Worm (Caenorhabditis elegans): ENCODE data around the gene gad-1.

The gad-1 gene

ce11 chrV:6433446-6434178, at the start of gene gad-1, which contains the start of gene erfa-1:
TSS of gene gad-1 (minus strand) at chrV:6433496.
TSS of gene erfa-1 (plus strand) at chrV:6434128.
- TF ChIP-seq hlh-8 (tag; optimal IDR thresholded peaks at IDR 0.05) (peak; percentile 15), fkh-6 (tag; optimal IDR thresholded peaks at IDR 0.05) (no peak), tbx-2 (tag; optimal IDR thresholded peaks at IDR 0.05) (peak; percentile 68), ceh-2 (tag; optimal IDR thresholded peaks at IDR 0.05) (peak; percentile 67), pqm-1 (tag; optimal IDR thresholded peaks at IDR 0.05) (no peak), C08G9.2 (tag; optimal IDR thresholded peaks at IDR 0.05) (peak; percentile 80), ref-2 (tag; optimal IDR thresholded peaks at IDR 0.05) (peak; percentile 7), ets-4 (tag; optimal IDR thresholded peaks at IDR 0.05) (peak; percentile 53), ceh-31 (tag; optimal IDR thresholded peaks at IDR 0.05) (peak; percentile 74), madf-2 (tag; optimal IDR thresholded peaks at IDR 0.05) (no peak), nfya-1 (tag; optimal IDR thresholded peaks at IDR 0.05) (peak; percentile 8), unc-3 (GFP tag; conservative IDR thresholded peaks at IDR 0.05) (no peak), unc-3 (tag; optimal IDR thresholded peaks at IDR 0.05) (no peak), unc-42 (tag; optimal IDR thresholded peaks at IDR 0.05) (peak; percentile 35), tbx-7 (tag; optimal IDR thresholded peaks at IDR 0.05) (peak; percentile 7)

ce11 chrV:6476026-6476425, 42.7 kb upstream of the gad-1 start:
- TF ChIP-seq dmd-4 (tag; optimal IDR thresholded peaks at IDR 0.05; ENCODE audit: borderline replicate concordance) (no peak), ceh-9 (tag; optimal IDR thresholded peaks at IDR 0.05) (no peak), pag-3 (tag; optimal IDR thresholded peaks at IDR 0.05; ENCODE audit: borderline replicate concordance) (no peak), ceh-22 (tag; optimal IDR thresholded peaks at IDR 0.05) (no peak), pat-9 (tag; optimal IDR thresholded peaks at IDR 0.05) (no peak), madf-2 (tag; optimal IDR thresholded peaks at IDR 0.05) (no peak), unc-42 (tag; optimal IDR thresholded peaks at IDR 0.05) (no peak), tbx-7 (tag; optimal IDR thresholded peaks at IDR 0.05) (no peak), unc-55 (GFP tag; optimal IDR thresholded peaks at IDR 0.05) (no peak), che-1 (tag; optimal IDR thresholded peaks at IDR 0.05) (no peak), fkh-6 (tag; optimal IDR thresholded peaks at IDR 0.05) (no peak), sox-2 (GFP tag; IDR thresholded peaks at IDR 0.05) (no peak), ama-1 (optimal IDR thresholded peaks at IDR 0.05) (no peak), ceh-2 (tag; optimal IDR thresholded peaks at IDR 0.05) (no peak), ceh-24 (tag; optimal IDR thresholded peaks at IDR 0.05) (no peak)

ce11 chrV:6471208-6471607, 37.9 kb upstream of the gad-1 start:
- no peak for TF ChIP-seq ama-1 (optimal IDR thresholded peaks at IDR 0.05)

DNA sequence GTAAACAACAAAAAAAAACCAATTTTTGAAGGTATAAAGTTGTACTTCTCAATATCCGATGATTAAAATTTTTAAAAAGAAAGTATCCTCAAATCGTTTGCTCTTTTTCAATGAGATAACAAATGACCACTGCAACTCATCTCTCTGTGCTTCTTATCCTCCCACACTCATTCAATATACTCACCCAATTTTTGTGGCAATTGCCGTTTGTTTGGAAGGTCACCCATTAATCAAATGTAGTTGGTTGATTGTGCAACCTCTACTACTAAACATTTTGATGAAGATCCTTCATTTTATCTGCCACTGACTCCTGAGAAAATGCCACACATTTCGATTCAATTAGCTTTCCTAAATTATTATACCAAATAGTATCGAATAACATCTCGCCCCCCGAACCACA, 34.4 kb upstream of the gad-1 start:
- TF ChIP-seq nhr-11 (tag; optimal IDR thresholded peaks at IDR 0.05) (no peak), ceh-19 (GFP tag; optimal IDR thresholded peaks at IDR 0.05) (peak; percentile 45)

ce11 chrV:6464765-6465164, 31.5 kb upstream of the gad-1 start, which contains the start of gene unc-83:
TSS of gene unc-83 (plus strand) at chrV:6465065.
- no peak for TF ChIP-seq sdc-2 (tag; optimal IDR thresholded peaks at IDR 0.05)
- TF ChIP-seq ahr-1 (tag; optimal IDR thresholded peaks at IDR 0.05) = no peak
- TF ChIP-seq ceh-45 (GFP tag; IDR thresholded peaks at IDR 0.05) = no peak
- TF ChIP-seq ceh-24 (tag; optimal IDR thresholded peaks at IDR 0.05) = no peak
- TF ChIP-seq ceh-34 (tag; optimal IDR thresholded peaks at IDR 0.05) = no peak
- no peak for TF ChIP-seq fkh-10 (GFP tag; optimal IDR thresholded peaks at IDR 0.05)
- TF ChIP-seq pqm-1 (tag; optimal IDR thresholded peaks at IDR 0.05) = no peak
- TF ChIP-seq lin-11 (tag; optimal IDR thresholded peaks at IDR 0.05) = no peak
- TF ChIP-seq tbx-2 (tag; optimal IDR thresholded peaks at IDR 0.05) = no peak
- no peak for TF ChIP-seq npax-4 (tag; optimal IDR thresholded peaks at IDR 0.05)
- TF ChIP-seq tbx-7 (tag; optimal IDR thresholded peaks at IDR 0.05) = no peak
- no peak for TF ChIP-seq sox-4 (tag; optimal IDR thresholded peaks at IDR 0.05)
- TF ChIP-seq hlh-30 (tag; optimal IDR thresholded peaks at IDR 0.05; ENCODE audit: insufficient read depth) = no peak
- TF ChIP-seq pag-3 (tag; optimal IDR thresholded peaks at IDR 0.05; ENCODE audit: borderline replicate concordance) = no peak
- TF ChIP-seq lim-6 (tag; optimal IDR thresholded peaks at IDR 0.05) = no peak
- TF ChIP-seq Y22D7AL.16 (tag; optimal IDR thresholded peaks at IDR 0.05) = no peak
- no peak for TF ChIP-seq hlh-13 (GFP tag; optimal IDR thresholded peaks at IDR 0.05)
- no peak for TF ChIP-seq ceh-30 (tag; optimal IDR thresholded peaks at IDR 0.05)
- no peak for TF ChIP-seq ceh-31 (tag; optimal IDR thresholded peaks at IDR 0.05)
